Worm (Caenorhabditis elegans): Measurements from ENCODE around the gene nhr-219.

The nhr-219 gene

DNA sequence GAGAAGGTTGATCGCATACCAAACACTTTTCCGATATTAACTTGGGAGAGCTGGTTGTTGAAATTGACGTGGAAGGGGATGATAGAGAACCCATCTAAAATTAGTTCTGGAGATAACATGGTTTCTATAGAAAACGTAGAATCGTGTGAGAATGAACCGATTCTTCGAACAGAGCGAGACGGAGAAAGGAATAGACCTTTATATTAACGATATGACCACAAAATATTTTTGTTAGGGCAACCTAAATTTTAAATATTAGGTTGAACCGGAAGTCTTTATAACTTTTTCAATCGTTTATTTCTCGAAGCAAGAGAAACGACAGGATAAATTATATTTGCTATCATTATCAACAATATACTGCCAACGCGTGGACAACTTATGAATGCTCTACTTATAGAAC is at the start of gene nhr-219:
TSS of gene nhr-219 (minus strand) at position 101 of the 400 bp plus-strand sequence.
- TF ChIP-seq ama-1 (optimal IDR thresholded peaks at IDR 0.05), result no peak
- TF ChIP-seq ceh-36 (tag; optimal IDR thresholded peaks at IDR 0.05), result no peak
- no peak for TF ChIP-seq pes-1 (GFP tag; IDR thresholded peaks at IDR 0.05)
- no peak for TF ChIP-seq ceh-13 (GFP tag; optimal IDR thresholded peaks at IDR 0.05)
- no peak for TF ChIP-seq F13C5.2 (tag; optimal IDR thresholded peaks at IDR 0.05)
- TF ChIP-seq aly-1 (tag; optimal IDR thresholded peaks at IDR 0.05), result no peak
- no peak for TF ChIP-seq hmg-4 (GFP tag; optimal IDR thresholded peaks at IDR 0.05)
- no peak for TF ChIP-seq sea-1 (GFP tag; conservative IDR thresholded peaks at IDR 0.05)
- TF ChIP-seq tra-4 (tag; optimal IDR thresholded peaks at IDR 0.05), result no peak
- no peak for TF ChIP-seq tbx-11 (GFP tag; IDR thresholded peaks at IDR 0.05)

DNA sequence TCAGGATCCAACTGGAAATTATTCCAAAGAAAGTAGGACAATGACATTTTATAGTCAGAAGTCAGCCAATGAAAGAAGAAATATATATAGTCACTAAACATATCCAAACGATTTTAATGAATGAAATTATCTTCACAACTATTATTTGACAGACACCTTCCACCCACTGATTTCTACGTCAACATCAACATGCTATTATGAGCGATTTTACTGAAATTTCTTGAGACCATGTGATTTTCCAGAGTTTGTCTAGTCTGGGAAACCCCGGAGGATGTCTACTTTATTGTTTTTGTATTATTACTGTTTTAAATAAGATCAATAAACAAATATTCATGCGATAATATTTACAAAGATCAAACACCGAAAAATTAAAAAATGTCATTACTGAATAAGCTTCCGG is 49.6 kb upstream of the nhr-219 start, which contains the start of gene srt-18:
TSS of gene srt-18 (minus strand) at position 101 of the 400 bp plus-strand sequence.
- no peak for TF ChIP-seq hnd-1 (tag; optimal IDR thresholded peaks at IDR 0.05)
- TF ChIP-seq aly-1 (tag; optimal IDR thresholded peaks at IDR 0.05), result no peak

DNA sequence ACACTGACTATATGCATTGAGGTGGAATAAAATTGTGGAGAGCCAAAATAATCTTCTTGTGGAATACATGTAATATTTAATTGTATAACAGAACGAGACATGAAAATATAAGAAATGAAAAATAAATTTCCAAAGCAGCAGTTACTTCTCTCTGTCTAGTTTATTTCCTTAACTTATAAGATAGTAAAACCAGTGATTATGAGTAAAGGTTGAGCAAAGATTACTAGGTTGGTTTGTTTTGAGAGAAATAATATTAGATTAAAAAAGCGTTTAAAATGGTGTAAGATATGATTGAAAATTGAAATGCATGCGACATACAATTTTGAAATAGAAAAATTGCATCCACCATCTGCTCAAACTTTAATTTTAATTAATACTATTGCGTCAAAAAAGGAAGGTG is 47.8 kb upstream of the nhr-219 start, which contains the start of gene srh-201:
TSS of gene srh-201 (minus strand) at position 101 of the 400 bp plus-strand sequence.
- no peak for TF ChIP-seq hnd-1 (tag; optimal IDR thresholded peaks at IDR 0.05)
- TF ChIP-seq tbx-37 (GFP tag; conservative IDR thresholded peaks at IDR 0.05), result no peak
- TF ChIP-seq pes-1 (GFP tag; IDR thresholded peaks at IDR 0.05), result no peak
- no peak for TF ChIP-seq flt-1 (GFP tag; IDR thresholded peaks at IDR 0.05)
- TF ChIP-seq F13C5.2 (tag; optimal IDR thresholded peaks at IDR 0.05), result no peak
- TF ChIP-seq B0310.2 (tag; optimal IDR thresholded peaks at IDR 0.05), result no peak

DNA sequence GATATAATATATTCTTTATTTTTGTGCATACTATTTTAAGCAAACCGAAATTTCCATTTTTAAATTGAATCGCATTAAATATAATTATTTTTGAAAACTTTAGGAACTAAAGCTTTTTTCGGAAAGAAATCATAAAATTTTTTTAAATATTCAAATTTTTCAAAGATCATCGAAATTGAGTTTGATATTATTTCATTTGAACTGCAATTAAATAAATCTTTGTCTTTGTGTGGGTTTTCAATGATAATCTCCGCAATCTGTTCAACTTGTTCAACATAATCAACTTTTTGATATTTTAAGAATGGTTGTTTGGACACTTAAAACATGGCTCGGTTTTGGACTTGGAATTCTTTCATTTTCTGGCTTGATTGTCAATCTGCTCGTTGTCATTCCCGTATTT is 43.2 kb upstream of the nhr-219 start, which contains the start of gene srx-2:
TSS of gene srx-2 (plus strand) at position 301 of the 400 bp plus-strand sequence.
- TF ChIP-seq sea-1 (GFP tag; conservative IDR thresholded peaks at IDR 0.05) (no peak), tbx-11 (GFP tag; IDR thresholded peaks at IDR 0.05) (no peak), ceh-13 (GFP tag; optimal IDR thresholded peaks at IDR 0.05) (no peak), hnd-1 (tag; optimal IDR thresholded peaks at IDR 0.05) (no peak), tra-4 (tag; optimal IDR thresholded peaks at IDR 0.05) (no peak), hmg-4 (GFP tag; optimal IDR thresholded peaks at IDR 0.05) (no peak), tbx-37 (GFP tag; conservative IDR thresholded peaks at IDR 0.05) (no peak), flt-1 (GFP tag; IDR thresholded peaks at IDR 0.05) (no peak), ama-1 (optimal IDR thresholded peaks at IDR 0.05) (no peak), B0310.2 (tag; optimal IDR thresholded peaks at IDR 0.05) (no peak), aly-1 (tag; optimal IDR thresholded peaks at IDR 0.05) (no peak), ceh-36 (tag; optimal IDR thresholded peaks at IDR 0.05) (no peak), hmbx-1 (tag; optimal IDR thresholded peaks at IDR 0.05) (no peak), F13C5.2 (tag; optimal IDR thresholded peaks at IDR 0.05) (no peak), ets-7 (tag; optimal IDR thresholded peaks at IDR 0.05) (no peak), pes-1 (GFP tag; IDR thresholded peaks at IDR 0.05) (no peak), scrt-1 (GFP tag; IDR thresholded peaks at IDR 0.05) (no peak)

DNA sequence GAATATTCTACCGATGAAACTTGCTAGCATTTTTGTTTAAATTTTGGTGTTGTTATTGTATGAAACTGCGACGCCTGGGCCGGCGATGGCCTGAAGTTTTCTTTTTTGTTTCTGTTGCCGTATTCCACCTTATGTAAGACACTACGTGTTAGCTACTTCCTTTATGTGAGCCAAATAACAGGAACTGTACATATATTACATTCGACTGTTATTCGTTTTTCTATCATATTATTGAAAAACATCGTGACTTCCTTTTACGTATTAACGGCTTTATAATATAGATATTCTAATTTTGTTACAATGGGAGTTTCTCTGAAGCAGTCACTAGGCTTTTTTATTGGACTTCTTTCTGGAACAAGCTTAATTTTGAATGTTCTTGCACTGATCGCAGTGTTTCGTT is 39.3 kb upstream of the nhr-219 start, which contains the start of gene srx-3:
TSS of gene srx-3 (plus strand) at position 301 of the 400 bp plus-strand sequence.
- TF ChIP-seq tbx-11 (GFP tag; IDR thresholded peaks at IDR 0.05) (no peak), hmbx-1 (tag; optimal IDR thresholded peaks at IDR 0.05) (no peak), flt-1 (GFP tag; IDR thresholded peaks at IDR 0.05) (no peak), pes-1 (GFP tag; IDR thresholded peaks at IDR 0.05) (no peak), hmg-4 (GFP tag; optimal IDR thresholded peaks at IDR 0.05) (no peak), F13C5.2 (tag; optimal IDR thresholded peaks at IDR 0.05) (no peak), B0310.2 (tag; optimal IDR thresholded peaks at IDR 0.05) (no peak)

DNA sequence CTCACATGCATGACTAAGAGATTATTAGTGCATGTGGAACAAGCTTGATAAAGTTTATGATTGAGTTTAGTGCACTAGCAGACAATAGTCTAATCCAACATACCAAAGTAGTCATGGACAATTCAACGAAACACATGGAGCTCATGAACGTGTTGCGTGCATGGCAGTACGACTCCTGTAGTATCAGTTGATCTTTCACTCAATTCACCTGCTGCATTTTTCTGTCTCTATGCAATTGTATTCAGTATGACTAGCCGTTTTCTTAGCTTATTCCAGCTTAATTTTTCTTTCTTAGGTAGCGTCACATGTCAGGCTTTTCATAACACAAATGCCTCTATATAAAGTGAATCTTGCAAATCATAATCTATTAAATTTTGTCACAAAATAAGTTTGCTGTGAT is 37.3 kb upstream of the nhr-219 start, which contains the start of gene srx-1:
TSS of gene srx-1 (plus strand) at position 382 of the 400 bp plus-strand sequence.
- TF ChIP-seq sea-1 (GFP tag; conservative IDR thresholded peaks at IDR 0.05) (no peak), ets-7 (tag; optimal IDR thresholded peaks at IDR 0.05) (no peak), ceh-36 (tag; optimal IDR thresholded peaks at IDR 0.05) (no peak), tbx-11 (GFP tag; IDR thresholded peaks at IDR 0.05) (no peak), hmbx-1 (tag; optimal IDR thresholded peaks at IDR 0.05) (no peak), ceh-13 (GFP tag; optimal IDR thresholded peaks at IDR 0.05) (no peak), tra-4 (tag; optimal IDR thresholded peaks at IDR 0.05) (no peak), hmg-4 (GFP tag; optimal IDR thresholded peaks at IDR 0.05) (no peak), B0310.2 (tag; optimal IDR thresholded peaks at IDR 0.05) (no peak), F13C5.2 (tag; optimal IDR thresholded peaks at IDR 0.05) (no peak), tbx-37 (GFP tag; conservative IDR thresholded peaks at IDR 0.05) (no peak), aly-1 (tag; optimal IDR thresholded peaks at IDR 0.05) (no peak), pes-1 (GFP tag; IDR thresholded peaks at IDR 0.05) (no peak), flt-1 (GFP tag; IDR thresholded peaks at IDR 0.05) (no peak), scrt-1 (GFP tag; IDR thresholded peaks at IDR 0.05) (no peak)

DNA sequence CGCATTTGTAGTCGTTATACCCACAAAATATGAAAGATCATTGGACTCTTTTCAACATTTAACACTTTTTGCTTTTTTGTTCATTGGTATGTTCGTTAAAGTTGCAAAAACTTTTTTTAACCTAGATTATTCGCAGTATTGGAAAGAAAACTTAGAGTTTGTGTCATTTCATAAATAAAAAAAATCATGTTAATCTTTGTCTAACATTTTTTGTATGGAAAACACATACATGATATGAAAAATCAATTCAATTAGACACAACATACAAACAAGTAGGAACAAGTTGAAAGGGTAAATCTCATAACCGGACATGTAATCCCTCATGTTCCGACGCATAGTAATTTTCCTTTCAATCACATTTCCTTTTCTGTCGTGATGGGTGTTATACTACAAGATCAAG is 35.2 kb upstream of the nhr-219 start, which contains the start of gene F59E11.2:
TSS of gene F59E11.2 (plus strand) at position 301 of the 400 bp plus-strand sequence.
- TF ChIP-seq pes-1 (GFP tag; IDR thresholded peaks at IDR 0.05) (no peak), ama-1 (optimal IDR thresholded peaks at IDR 0.05) (no peak), sea-1 (GFP tag; conservative IDR thresholded peaks at IDR 0.05) (no peak), hmbx-1 (tag; optimal IDR thresholded peaks at IDR 0.05) (no peak), tbx-37 (GFP tag; conservative IDR thresholded peaks at IDR 0.05) (no peak), hnd-1 (tag; optimal IDR thresholded peaks at IDR 0.05) (no peak), ceh-13 (GFP tag; optimal IDR thresholded peaks at IDR 0.05) (no peak), flt-1 (GFP tag; IDR thresholded peaks at IDR 0.05) (no peak), aly-1 (tag; optimal IDR thresholded peaks at IDR 0.05) (no peak), B0310.2 (tag; optimal IDR thresholded peaks at IDR 0.05) (no peak), tbx-11 (GFP tag; IDR thresholded peaks at IDR 0.05) (no peak), scrt-1 (GFP tag; IDR thresholded peaks at IDR 0.05) (no peak), ets-7 (tag; optimal IDR thresholded peaks at IDR 0.05) (no peak), ceh-36 (tag; optimal IDR thresholded peaks at IDR 0.05) (no peak), tra-4 (tag; optimal IDR thresholded peaks at IDR 0.05) (no peak), F13C5.2 (tag; optimal IDR thresholded peaks at IDR 0.05) (no peak), hmg-4 (GFP tag; optimal IDR thresholded peaks at IDR 0.05) (no peak)

DNA sequence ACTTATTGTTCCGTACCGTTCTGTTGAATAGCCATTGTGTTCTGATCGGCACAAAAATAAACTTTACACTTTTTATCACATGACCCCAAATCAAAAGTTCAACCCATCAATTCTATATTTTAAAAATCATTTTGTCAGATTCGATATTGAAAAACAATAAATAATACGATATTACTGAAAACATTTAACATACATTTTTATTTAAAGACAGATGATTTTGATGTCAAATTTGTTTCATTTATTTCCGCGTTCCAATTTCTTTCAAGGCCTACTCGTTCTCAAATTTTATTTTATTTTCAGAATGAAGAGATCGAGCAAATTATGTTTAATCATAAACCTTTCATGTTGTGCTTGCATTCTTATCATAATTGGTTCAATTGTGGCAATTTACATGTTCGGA is 28.8 kb upstream of the nhr-219 start, which contains the start of gene F59E11.5:
TSS of gene F59E11.5 (plus strand) at position 301 of the 400 bp plus-strand sequence.
- TF ChIP-seq ceh-13 (GFP tag; optimal IDR thresholded peaks at IDR 0.05), result no peak
- no peak for TF ChIP-seq aly-1 (tag; optimal IDR thresholded peaks at IDR 0.05)
- no peak for TF ChIP-seq ama-1 (optimal IDR thresholded peaks at IDR 0.05)
- no peak for TF ChIP-seq hmg-4 (GFP tag; optimal IDR thresholded peaks at IDR 0.05)
- TF ChIP-seq ets-7 (tag; optimal IDR thresholded peaks at IDR 0.05), result no peak
- no peak for TF ChIP-seq pes-1 (GFP tag; IDR thresholded peaks at IDR 0.05)
- TF ChIP-seq hmbx-1 (tag; optimal IDR thresholded peaks at IDR 0.05), result no peak
- no peak for TF ChIP-seq hnd-1 (tag; optimal IDR thresholded peaks at IDR 0.05)
- no peak for TF ChIP-seq scrt-1 (GFP tag; IDR thresholded peaks at IDR 0.05)
- TF ChIP-seq tbx-37 (GFP tag; conservative IDR thresholded peaks at IDR 0.05), result no peak
- TF ChIP-seq ceh-36 (tag; optimal IDR thresholded peaks at IDR 0.05), result no peak
- no peak for TF ChIP-seq tbx-11 (GFP tag; IDR thresholded peaks at IDR 0.05)
